Fruit fly (Drosophila melanogaster) whole organism, embryonic: ENCODE measurements around the gene CG7016.
A peak's percentile ranks its signal among the peaks of the same experiment; 100 is the strongest.

Experiments used
- Adf1 ChIP-seq: fragments of 200-800 bp; sonication (Bioruptor generic); IDR thresholded peaks from 2 replicates; pipeline ENCODE4 v1.3.6; 2022; ENCODE audit warnings: missing biosample characterization, missing genetic modification characterization
- Atf-2 ChIP-seq: fragments of 200-800 bp; sonication (Bioruptor generic); optimal IDR thresholded peaks from 2 replicates; lab custom pipeline; 2016; ENCODE audit warnings: missing biosample characterization, missing genetic modification characterization
- Atf3 ChIP-seq: fragments of 200-800 bp; sonication (Bioruptor generic); optimal IDR thresholded peaks from 3 replicates; lab custom pipeline; 2016; ENCODE audit warnings: missing biosample characterization, missing genetic modification characterization
- CG10366 ChIP-seq: fragments of 200-800 bp; sonication (Bioruptor generic); IDR thresholded peaks from 2 replicates; pipeline ENCODE4 v1.3.6; 2022; ENCODE audit warnings: missing biosample characterization, missing genetic modification characterization
- CG10654 ChIP-seq: fragments of 200-800 bp; sonication (Bioruptor generic); optimal IDR thresholded peaks from 2 replicates; lab custom pipeline; 2016; ENCODE audit warnings: missing biosample characterization, missing genetic modification characterization
- CG11723 ChIP-seq: fragments of 200-800 bp; sonication (Bioruptor generic); optimal IDR thresholded peaks from 2 replicates; lab custom pipeline; 2017; ENCODE audit warnings: missing biosample characterization, mild to moderate bottlenecking, missing genetic modification characterization
- CG12219 ChIP-seq: fragments of 200-800 bp; sonication (Bioruptor generic); optimal IDR thresholded peaks from 3 replicates; lab custom pipeline; 2018; ENCODE audit warnings: missing biosample characterization, mild to moderate bottlenecking, missing genetic modification characterization
- CG13424 ChIP-seq: fragments of 200-800 bp; sonication (Bioruptor generic); optimal IDR thresholded peaks from 2 replicates; lab custom pipeline; 2019; ENCODE audit warnings: missing biosample characterization, mild to moderate bottlenecking, missing genetic modification characterization, moderate library complexity
- CG14860 ChIP-seq: fragments of 200-800 bp; sonication (Bioruptor generic); IDR thresholded peaks from 3 replicates; pipeline ENCODE4 v1.3.6; 2022; ENCODE audit warnings: missing biosample characterization, missing genetic modification characterization; ENCODE audit not compliant: partially characterized antibody
- CG15011 ChIP-seq: fragments of 200-800 bp; sonication (Bioruptor generic); optimal IDR thresholded peaks from 3 replicates; lab custom pipeline; 2018; ENCODE audit warnings: missing biosample characterization, mild to moderate bottlenecking, missing genetic modification characterization
- CG17829 ChIP-seq: fragments of 200-800 bp; optimal IDR thresholded peaks from 2 replicates; lab custom pipeline; 2019; ENCODE audit warnings: missing biosample characterization, mild to moderate bottlenecking, missing genetic modification characterization, moderate library complexity
- CG18011 ChIP-seq: fragments of 200-800 bp; sonication (Bioruptor generic); optimal IDR thresholded peaks from 2 replicates; lab custom pipeline; 2017; ENCODE audit warnings: missing biosample characterization, missing genetic modification characterization, mild to moderate bottlenecking, moderate library complexity, missing genotype
- CG18262 ChIP-seq: fragments of 200-800 bp; optimal IDR thresholded peaks from 3 replicates; lab custom pipeline; 2019; ENCODE audit warnings: missing biosample characterization, mild to moderate bottlenecking, missing genetic modification characterization, moderate library complexity
- CG34224 ChIP-seq: fragments of 200-800 bp; sonication (Bioruptor generic); IDR thresholded peaks from 3 replicates; pipeline ENCODE4 v1.3.6; 2022; ENCODE audit warnings: missing biosample characterization, missing genetic modification characterization; ENCODE audit not compliant: partially characterized antibody
- CG4820 ChIP-seq: fragments of 200-800 bp; sonication (Bioruptor generic); optimal IDR thresholded peaks from 3 replicates; lab custom pipeline; 2016; ENCODE audit warnings: missing biosample characterization, missing genetic modification characterization
- CG8478 ChIP-seq: fragments of >200 bp; optimal IDR thresholded peaks from 2 replicates; lab custom pipeline; 2018
- CG9609 ChIP-seq: fragments of 200-800 bp; sonication (Bioruptor generic); optimal IDR thresholded peaks from 3 replicates; lab custom pipeline; 2016; ENCODE audit warnings: missing biosample characterization, missing genetic modification characterization
- D19B ChIP-seq: fragments of 200-800 bp; sonication (Bioruptor generic); optimal IDR thresholded peaks from 2 replicates; lab custom pipeline; 2017; ENCODE audit warnings: missing biosample characterization, mild to moderate bottlenecking, missing genetic modification characterization
- Doc3 ChIP-seq: fragments of 200-800 bp; sonication (Bioruptor generic); IDR thresholded peaks from 3 replicates; pipeline ENCODE4 v1.3.6; 2022; ENCODE audit warnings: missing biosample characterization, missing genetic modification characterization; ENCODE audit not compliant: partially characterized antibody
- ERR ChIP-seq: fragments of 200-800 bp; sonication (Bioruptor generic); optimal IDR thresholded peaks from 2 replicates; lab custom pipeline; 2016; ENCODE audit warnings: missing biosample characterization, missing genetic modification characterization
- Ets65A ChIP-seq: fragments of 200-800 bp; sonication (Bioruptor generic); peaks from one replicate; lab custom pipeline; 2016; ENCODE audit warnings: missing biosample characterization, missing genetic modification characterization
- Fer3 ChIP-seq: fragments of 200-800 bp; sonication (Bioruptor generic); optimal IDR thresholded peaks from 2 replicates; lab custom pipeline; 2018; ENCODE audit warnings: missing biosample characterization, mild to moderate bottlenecking, missing genetic modification characterization, moderate library complexity
- H2.0 ChIP-seq: fragments of 200-800 bp; sonication (Bioruptor generic); IDR thresholded peaks from 2 replicates; pipeline ENCODE4 v1.3.6; 2022; ENCODE audit warnings: missing biosample characterization, missing genetic modification characterization
- Hmx ChIP-seq: fragments of 200-800 bp; sonication (Bioruptor generic); optimal IDR thresholded peaks from 2 replicates; lab custom pipeline; 2016; ENCODE audit warnings: missing biosample characterization, missing genetic modification characterization
- Lim3 ChIP-seq: fragments of 200-800 bp; sonication (Bioruptor generic); IDR thresholded peaks from 2 replicates; pipeline ENCODE4 v1.3.6; 2022; ENCODE audit warnings: missing biosample characterization, missing genetic modification characterization
- Mes4 ChIP-seq: fragments of 200-800 bp; sonication (Bioruptor generic); optimal IDR thresholded peaks from 2 replicates; lab custom pipeline; 2016; ENCODE audit warnings: missing biosample characterization, missing genetic modification characterization
- Mrtf ChIP-seq: fragments of 200-800 bp; sonication (Bioruptor generic); IDR thresholded peaks from 3 replicates; pipeline ENCODE4 v1.3.6; 2022; ENCODE audit warnings: missing biosample characterization, missing genetic modification characterization
- Nf-YC ChIP-seq: fragments of 200-800 bp; optimal IDR thresholded peaks from 3 replicates; lab custom pipeline; 2019; ENCODE audit warnings: missing biosample characterization, mild to moderate bottlenecking, missing genetic modification characterization, moderate library complexity
- NfI ChIP-seq: fragments of 200-800 bp; sonication (Bioruptor generic); optimal IDR thresholded peaks from 3 replicates; lab custom pipeline; 2018; ENCODE audit warnings: missing biosample characterization, mild to moderate bottlenecking, missing genetic modification characterization, moderate library complexity
- Taf1 ChIP-seq: fragments of 200-800 bp; sonication (Bioruptor generic); IDR thresholded peaks from 2 replicates; pipeline ENCODE4 v1.3.6; 2022; ENCODE audit warnings: missing biosample characterization, missing genetic modification characterization
- YL-1 ChIP-seq: fragments of 200-800 bp; sonication (Bioruptor generic); optimal IDR thresholded peaks from 3 replicates; lab custom pipeline; 2017; ENCODE audit warnings: missing biosample characterization, mild to moderate bottlenecking, missing genetic modification characterization
- abd-A ChIP-seq: fragments of 200-800 bp; sonication (Bioruptor generic); optimal IDR thresholded peaks from 3 replicates; lab custom pipeline; 2019; ENCODE audit warnings: missing biosample characterization, mild to moderate bottlenecking, missing genetic modification characterization, moderate library complexity
- bbx ChIP-seq: fragments of 200-800 bp; sonication (Bioruptor generic); IDR thresholded peaks from 2 replicates; pipeline ENCODE4 v1.3.6; 2022; ENCODE audit warnings: missing biosample characterization, missing genetic modification characterization; ENCODE audit not compliant: partially characterized antibody
- cg ChIP-seq: fragments of 200-800 bp; sonication (Bioruptor generic); optimal IDR thresholded peaks from 3 replicates; lab custom pipeline; 2019; ENCODE audit warnings: missing biosample characterization, mild to moderate bottlenecking, missing genetic modification characterization, moderate library complexity
- chn ChIP-seq: fragments of 200-800 bp; sonication (Bioruptor generic); optimal IDR thresholded peaks from 2 replicates; lab custom pipeline; 2016; ENCODE audit warnings: missing biosample characterization, missing genetic modification characterization
- crp ChIP-seq, 2 experiments: fragments of 200-800 bp; sonication (Bioruptor generic); optimal IDR thresholded peaks; 2 replicates in 1 of 2; 3 replicates in 1 of 2; lab custom pipeline; 2017; ENCODE audit warnings: missing biosample characterization in 2 of 2, missing genetic modification characterization in 2 of 2, mild to moderate bottlenecking in 1 of 2, moderate library complexity in 1 of 2
- danr ChIP-seq: fragments of 200-800 bp; sonication (Bioruptor generic); IDR thresholded peaks from 2 replicates; pipeline ENCODE4 v1.3.6; 2022; ENCODE audit warnings: missing biosample characterization, missing genetic modification characterization
- dati ChIP-seq: fragments of 200-800 bp; sonication (Bioruptor generic); IDR thresholded peaks from 2 replicates; pipeline ENCODE4 v1.3.6; 2022; ENCODE audit warnings: missing biosample characterization, missing genetic modification characterization
- disco-r ChIP-seq: fragments of 200-800 bp; sonication (Bioruptor generic); optimal IDR thresholded peaks from 2 replicates; lab custom pipeline; 2016; ENCODE audit warnings: missing biosample characterization, missing genetic modification characterization
- emc ChIP-seq: fragments of 200-800 bp; sonication (Bioruptor generic); optimal IDR thresholded peaks from 2 replicates; lab custom pipeline; 2016; ENCODE audit warnings: missing biosample characterization, missing genetic modification characterization
- ems ChIP-seq: fragments of 200-800 bp; sonication (Bioruptor generic); optimal IDR thresholded peaks from 3 replicates; lab custom pipeline; 2016; ENCODE audit warnings: missing biosample characterization, missing genetic modification characterization
- ftz-f1 ChIP-seq: fragments of 200-800 bp; sonication (Bioruptor generic); optimal IDR thresholded peaks from 2 replicates; lab custom pipeline; 2016; ENCODE audit warnings: missing biosample characterization, missing genetic modification characterization
- gfzf ChIP-seq: fragments of 200-800 bp; sonication (Bioruptor generic); optimal IDR thresholded peaks from 2 replicates; lab custom pipeline; 2016; ENCODE audit warnings: missing biosample characterization, mild to moderate bottlenecking, missing genetic modification characterization, moderate library complexity
- row ChIP-seq: fragments of 200-800 bp; sonication (Bioruptor generic); IDR thresholded peaks from 3 replicates; pipeline ENCODE4 v1.3.6; 2022; ENCODE audit warnings: missing biosample characterization, missing genetic modification characterization
- sens ChIP-seq: fragments of 200-800 bp; sonication (Bioruptor generic); peaks from one replicate; lab custom pipeline; 2016; ENCODE audit warnings: missing biosample characterization, missing genetic modification characterization
- sob ChIP-seq: fragments of 200-800 bp; sonication (Bioruptor generic); IDR thresholded peaks from 2 replicates; pipeline ENCODE4 v1.3.6; 2022; ENCODE audit warnings: missing biosample characterization, missing genetic modification characterization
- toy ChIP-seq: fragments of 200-800 bp; sonication (Bioruptor generic); IDR thresholded peaks from 2 replicates; pipeline ENCODE4 v1.3.6; 2022; ENCODE audit warnings: missing biosample characterization, missing genetic modification characterization
- yki ChIP-seq: fragments of >200 bp; optimal IDR thresholded peaks from 3 replicates; lab custom pipeline; 2018
- z ChIP-seq: fragments of 200-800 bp; sonication (Bioruptor generic); IDR thresholded peaks from 3 replicates; pipeline ENCODE4 v1.3.6; 2022; ENCODE audit warnings: missing biosample characterization, missing genetic modification characterization
- zen ChIP-seq: fragments of 200-800 bp; sonication (Bioruptor generic); optimal IDR thresholded peaks from 3 replicates; lab custom pipeline; 2018; ENCODE audit warnings: missing biosample characterization, mild to moderate bottlenecking, missing genetic modification characterization, moderate library complexity
- zfh2 ChIP-seq: fragments of 200-800 bp; sonication (Bioruptor generic); optimal IDR thresholded peaks from 2 replicates; lab custom pipeline; 2016; ENCODE audit warnings: missing biosample characterization, missing genetic modification characterization

Gene CG7016

dm6 chr3R:24813637-24814301, 49.0 kb upstream of the CG7016 start, which contains the start of the genes lili and CG34150 (continued):
- 0 out of 3 replicates have a peak, but pooled peaks have one; percentile 45 for TF ChIP-seq Mrtf (GFP tag; lab: Robert Waterston, UW)
- TF ChIP-seq CG17829 (tag; lab: Kevin White, UChicago), result peak; percentile 81
- TF ChIP-seq row, result peak; percentile 90
- peak; percentile 69 for TF ChIP-seq NfI (GFP tag; lab: Kevin White, UChicago)
- peak; percentile 56 for TF ChIP-seq Mes4 (GFP tag; lab: Kevin White, UChicago)
- peak; percentile 86 for TF ChIP-seq sob
- TF ChIP-seq Ets65A (GFP tag; lab: Kevin White, UChicago), result peak; percentile 90
- TF ChIP-seq CG18011 (GFP tag; lab: Kevin White, UChicago), result peak; percentile 53
- 0 out of 2 replicates have a peak, but pooled peaks have one; percentile 25 for TF ChIP-seq H2.0 (GFP tag; lab: Robert Waterston, UW)
- peak; percentile 85 for TF ChIP-seq CG34224
- TF ChIP-seq ems (GFP tag; lab: Kevin White, UChicago), result peak; percentile 70
- peak; percentile 54 for TF ChIP-seq zen (tag; lab: Kevin White, UChicago)
- TF ChIP-seq CG10366, result peak; percentile 63
- peak; percentile 74 for TF ChIP-seq CG4820 (GFP tag; lab: Kevin White, UChicago)
- peak; percentile 19 for TF ChIP-seq D19B (GFP tag; lab: Kevin White, UChicago)
- TF ChIP-seq cg, result no peak
- TF ChIP-seq sens (GFP tag; lab: Kevin White, UChicago), result peak; percentile 97
- peak; percentile 67 for TF ChIP-seq CG10654 (GFP tag; lab: Kevin White, UChicago)
- TF ChIP-seq ERR, result peak; percentile 62
- peak; percentile 44 for TF ChIP-seq Adf1 (GFP tag; lab: Robert Waterston, UW)
- no peak for TF ChIP-seq z
- TF ChIP-seq ftz-f1 (GFP tag; lab: Kevin White, UChicago), result peak; percentile 14
- TF ChIP-seq Taf1 (GFP tag; lab: Robert Waterston, UW), result peak; percentile 77
- TF ChIP-seq zfh2, result peak; percentile 64
- TF ChIP-seq CG13424 (tag; lab: Kevin White, UChicago), result peak; percentile 89
- no peak for TF ChIP-seq CG12219 (GFP tag; lab: Kevin White, UChicago)
- no peak for TF ChIP-seq Lim3 (GFP tag; lab: Robert Waterston, UW)
- no peak for TF ChIP-seq CG8478 (lab: Kevin White, UChicago)
- peak; percentile 43 for TF ChIP-seq Atf3 (GFP tag; lab: Kevin White, UChicago)
- peak; percentile 75 for TF ChIP-seq Nf-YC (tag; lab: Kevin White, UChicago)
- TF ChIP-seq yki (lab: Kevin White, UChicago), result no peak
- peak; percentile 78 for TF ChIP-seq chn (GFP tag; lab: Kevin White, UChicago)
- peak; percentile 35 for TF ChIP-seq gfzf (GFP tag; lab: Kevin White, UChicago)
- TF ChIP-seq CG18262 (tag; lab: Kevin White, UChicago), result peak; percentile 67
- no peak for TF ChIP-seq danr (GFP tag; lab: Robert Waterston, UW)
- peak; percentile 75 for TF ChIP-seq Fer3 (tag; lab: Kevin White, UChicago)
- peak; percentile 11 for TF ChIP-seq CG11723 (GFP tag; lab: Kevin White, UChicago)
- TF ChIP-seq dati (GFP tag; lab: Robert Waterston, UW), result no peak
- TF ChIP-seq Doc3 (GFP tag; lab: Robert Waterston, UW), result peak; percentile 71
- no peak for TF ChIP-seq toy
- no peak for TF ChIP-seq CG15011 (GFP tag; lab: Kevin White, UChicago)
- no peak for TF ChIP-seq disco-r
- TF ChIP-seq crp (GFP tag; optimal IDR thresholded peaks at IDR 0.05; lab: Kevin White, UChicago), result peak; percentile 78 to 94
- TF ChIP-seq Hmx (GFP tag; lab: Kevin White, UChicago), result peak; percentile 30
- TF ChIP-seq YL-1, result peak; percentile 79
- TF ChIP-seq bbx (GFP tag; lab: Robert Waterston, UW), result peak; percentile 80
- TF ChIP-seq CG9609 (GFP tag; lab: Kevin White, UChicago), result peak; percentile 69
- no peak for TF ChIP-seq abd-A (tag; lab: Kevin White, UChicago)
- TF ChIP-seq CG14860 (GFP tag; lab: Robert Waterston, UW), result peak; percentile 70; the same call in 2 of the 3 replicates
- peak; percentile 62 for TF ChIP-seq Atf-2 (GFP tag; lab: Kevin White, UChicago)
- peak; percentile 28 for TF ChIP-seq emc (GFP tag; lab: Kevin White, UChicago)
